Fruit fly (Drosophila melanogaster): ENCODE measurements around the gene CG34150.
A peak's percentile ranks its signal among the peaks of the same experiment; 100 is the strongest.

Gene CG34150

dm6 chr3R:24787734-24788133, 26.3 kb upstream of the CG34150 start, which contains the start of gene Ets96B:
TSS of gene Ets96B (plus strand) at chr3R:24788054.
- TF ChIP-seq CG1620 (GFP tag; optimal IDR thresholded peaks at IDR 0.05) (no peak), Crg-1 (GFP tag; optimal IDR thresholded peaks at IDR 0.05) (no peak), Hr96 (GFP tag; optimal IDR thresholded peaks at IDR 0.05) (no peak), CG7045 (GFP tag; optimal IDR thresholded peaks at IDR 0.05) (no peak), tj (GFP tag; optimal IDR thresholded peaks at IDR 0.05) (no peak), CG12768 (GFP tag; optimal IDR thresholded peaks at IDR 0.05) (no peak), toe (GFP tag; optimal IDR thresholded peaks at IDR 0.05) (no peak), CG11617 (GFP tag; optimal IDR thresholded peaks at IDR 0.05) (no peak), CG7101 (tag; optimal IDR thresholded peaks at IDR 0.05) (no peak), cic (GFP tag; optimal IDR thresholded peaks at IDR 0.05) (no peak), CG5204 (GFP tag; optimal IDR thresholded peaks at IDR 0.05) (no peak), CG33017 (tag; optimal IDR thresholded peaks at IDR 0.05) (no peak), Clk (GFP tag; optimal IDR thresholded peaks at IDR 0.05) (no peak), pad (GFP tag; optimal IDR thresholded peaks at IDR 0.05) (no peak), cnc (optimal IDR thresholded peaks at IDR 0.05) (no peak), ovo (GFP tag; optimal IDR thresholded peaks at IDR 0.05) (no peak), bab1 (GFP tag; optimal IDR thresholded peaks at IDR 0.05) (no peak), Mnt (GFP tag; optimal IDR thresholded peaks at IDR 0.05) (no peak)

- TF ChIP-seq CG7101 (tag; optimal IDR thresholded peaks at IDR 0.05) (no peak), cic (GFP tag; optimal IDR thresholded peaks at IDR 0.05) (no peak), cnc (optimal IDR thresholded peaks at IDR 0.05) (no peak), toe (GFP tag; optimal IDR thresholded peaks at IDR 0.05) (no peak), CG1620 (GFP tag; optimal IDR thresholded peaks at IDR 0.05) (no peak), Crg-1 (GFP tag; optimal IDR thresholded peaks at IDR 0.05) (no peak), CG12768 (GFP tag; optimal IDR thresholded peaks at IDR 0.05) (no peak), Hr96 (GFP tag; optimal IDR thresholded peaks at IDR 0.05) (no peak)
These were observed 24.0 kb upstream of the CG34150 start, which contains the start of gene CG13634 for dm6 chr3R:24790036-24790435. TSS of gene CG13634 (minus strand) at chr3R:24790136.

dm6 chr3R:24798595-24798994, 15.5 kb upstream of the CG34150 start:
- TF ChIP-seq CG7101 (tag; optimal IDR thresholded peaks at IDR 0.05) (peak; percentile 36), bab1 (GFP tag; optimal IDR thresholded peaks at IDR 0.05) (no peak), CG33017 (tag; optimal IDR thresholded peaks at IDR 0.05) (peak; percentile 5)

dm6 chr3R:24799503-24799902, 14.6 kb upstream of the CG34150 start, which contains the start of gene Ude:
TSS of gene Ude (minus strand) at chr3R:24799668.
- TF ChIP-seq Hr96 (GFP tag; optimal IDR thresholded peaks at IDR 0.05) (no peak), toe (GFP tag; optimal IDR thresholded peaks at IDR 0.05) (no peak), ovo (GFP tag; optimal IDR thresholded peaks at IDR 0.05) (no peak), Mnt (GFP tag; optimal IDR thresholded peaks at IDR 0.05) (peak; percentile 14), tj (GFP tag; optimal IDR thresholded peaks at IDR 0.05) (no peak)

- TF ChIP-seq bab1 (GFP tag; optimal IDR thresholded peaks at IDR 0.05) (peak; percentile 33), CG11617 (GFP tag; optimal IDR thresholded peaks at IDR 0.05) (no peak), kay (GFP tag; ENCODE audit: borderline replicate concordance) (peak; percentile 15)
These were observed 9.0 kb upstream of the CG34150 start, which contains the start of gene polybromo for dm6 chr3R:24805048-24805447. TSS of gene polybromo (minus strand) at chr3R:24805259.

- no peak for TF ChIP-seq tj (GFP tag; optimal IDR thresholded peaks at IDR 0.05)
- no peak for TF ChIP-seq cnc (optimal IDR thresholded peaks at IDR 0.05)
- TF ChIP-seq kay (GFP tag; ENCODE audit: borderline replicate concordance) = no peak
- no peak for TF ChIP-seq CG14711 (tag; optimal IDR thresholded peaks at IDR 0.05)
- no peak for TF ChIP-seq toe (GFP tag; optimal IDR thresholded peaks at IDR 0.05)
- no peak for TF ChIP-seq cic (GFP tag; optimal IDR thresholded peaks at IDR 0.05)
- TF ChIP-seq CG11617 (GFP tag; optimal IDR thresholded peaks at IDR 0.05) = no peak
- TF ChIP-seq CG5204 (GFP tag; optimal IDR thresholded peaks at IDR 0.05) = no peak
- no peak for TF ChIP-seq Mnt (GFP tag; optimal IDR thresholded peaks at IDR 0.05)
- no peak for TF ChIP-seq Clk (GFP tag; optimal IDR thresholded peaks at IDR 0.05)
- TF ChIP-seq Hr96 (GFP tag; optimal IDR thresholded peaks at IDR 0.05) = no peak
- no peak for TF ChIP-seq Crg-1 (GFP tag; optimal IDR thresholded peaks at IDR 0.05)
- no peak for TF ChIP-seq ovo (GFP tag; optimal IDR thresholded peaks at IDR 0.05)
These were observed 6.7 kb upstream of the CG34150 start, which contains the start of gene CG6980 for dm6 chr3R:24807321-24807720. TSS of gene CG6980 (plus strand) at chr3R:24807621.

dm6 chr3R:24809576-24810279, 4.3 kb upstream of the CG34150 start:
- TF ChIP-seq cnc (optimal IDR thresholded peaks at IDR 0.05) (no peak), Mnt (GFP tag; optimal IDR thresholded peaks at IDR 0.05) (no peak), CG33017 (tag; optimal IDR thresholded peaks at IDR 0.05) (peak; percentile 5), kay (GFP tag; ENCODE audit: borderline replicate concordance) (peak; percentile 81), Clk (GFP tag; optimal IDR thresholded peaks at IDR 0.05) (no peak), CG1620 (GFP tag; optimal IDR thresholded peaks at IDR 0.05) (no peak), pad (GFP tag; optimal IDR thresholded peaks at IDR 0.05) (no peak)
